Comparison of ENCODE assay signal across 1 fruit fly cellular context in genomic region chr3R:10415923-10416322, dm6.
TF ChIP-seq lines count a peak whose summit lies in the region.

Gene CG6345, minus strand, starts transcription at chr3R:10416046.

TF ChIP-seq in whole organism, embryonic, 481 proteins besides CTCF, POLR2A, EP300 and RAD21 (continued from another document and continues in another):
- TF ChIP-seq Hr51 (GFP tag; optimal IDR thresholded peaks at IDR 0.05; lab: Kevin White, UChicago): peak; percentile 61 to 78
- TF ChIP-seq MESR4 (GFP tag; optimal IDR thresholded peaks at IDR 0.05; lab: Kevin White, UChicago): peak; percentile 68
- TF ChIP-seq insv (GFP tag; optimal IDR thresholded peaks at IDR 0.05; lab: Kevin White, UChicago): peak in 1 of 2 experiments; percentile 65
- no peak for TF ChIP-seq crol (GFP tag; IDR thresholded peaks at IDR 0.05; lab: Robert Waterston, UW)
- peak; percentile 60 for TF ChIP-seq fu2 (GFP tag; optimal IDR thresholded peaks at IDR 0.05; lab: Kevin White, UChicago)
- TF ChIP-seq exex (tag; optimal IDR thresholded peaks at IDR 0.05; lab: Kevin White, UChicago): peak; percentile 28
- peak; percentile 73 for TF ChIP-seq CG2202 (tag; optimal IDR thresholded peaks at IDR 0.05; lab: Kevin White, UChicago)
- TF ChIP-seq CHES-1-like (GFP tag; optimal IDR thresholded peaks at IDR 0.05; lab: Kevin White, UChicago): peak; percentile 76
- TF ChIP-seq phol (tag; optimal IDR thresholded peaks at IDR 0.05; lab: Kevin White, UChicago): peak; percentile 76
- TF ChIP-seq Lhr (GFP tag; optimal IDR thresholded peaks at IDR 0.05; lab: Kevin White, UChicago): peak; percentile 86
- peak; percentile 78 for TF ChIP-seq Chrac-16 (GFP tag; optimal IDR thresholded peaks at IDR 0.05; lab: Kevin White, UChicago)
- TF ChIP-seq eyg (GFP tag; optimal IDR thresholded peaks at IDR 0.05; lab: Kevin White, UChicago): peak; percentile 73
- TF ChIP-seq lmd (GFP tag; IDR thresholded peaks at IDR 0.05; lab: Robert Waterston, UW): peak; percentile 80
- peak; percentile 47 for TF ChIP-seq CG12942 (GFP tag; optimal IDR thresholded peaks at IDR 0.05; lab: Kevin White, UChicago)
- peak; percentile 86 for TF ChIP-seq Vsx1 (GFP tag; optimal IDR thresholded peaks at IDR 0.05; lab: Kevin White, UChicago)
- TF ChIP-seq D19B (GFP tag; optimal IDR thresholded peaks at IDR 0.05; lab: Kevin White, UChicago): peak; percentile 63
- TF ChIP-seq CG15269 (tag; optimal IDR thresholded peaks at IDR 0.05; lab: Kevin White, UChicago): peak; percentile 84
- TF ChIP-seq Rx (GFP tag; IDR thresholded peaks at IDR 0.05; lab: Robert Waterston, UW): peak; percentile 63
- TF ChIP-seq ci (GFP tag; IDR thresholded peaks at IDR 0.05; lab: Robert Waterston, UW): peak; percentile 95
- peak; percentile 75 for TF ChIP-seq stc (GFP tag; IDR thresholded peaks at IDR 0.05; lab: Robert Waterston, UW)
- peak; percentile 35 for TF ChIP-seq gfzf (GFP tag; optimal IDR thresholded peaks at IDR 0.05; lab: Kevin White, UChicago)
- peak; percentile 75 for TF ChIP-seq scrt (GFP tag; optimal IDR thresholded peaks at IDR 0.05; lab: Kevin White, UChicago)
- TF ChIP-seq CG8290 (GFP tag; optimal IDR thresholded peaks at IDR 0.05; lab: Kevin White, UChicago): peak; percentile 50
- TF ChIP-seq CG8290 (tag; optimal IDR thresholded peaks at IDR 0.05; lab: Kevin White, UChicago): peak; percentile 44 to 82
- no peak for TF ChIP-seq dimm (GFP tag; IDR thresholded peaks at IDR 0.05; lab: Robert Waterston, UW)
- TF ChIP-seq CG11723 (GFP tag; optimal IDR thresholded peaks at IDR 0.05; lab: Kevin White, UChicago): peak; percentile 71
- peak; percentile 72 for TF ChIP-seq CG8388 (GFP tag; optimal IDR thresholded peaks at IDR 0.05; lab: Kevin White, UChicago)
- peak; percentile 83 for TF ChIP-seq sens-2 (GFP tag; IDR thresholded peaks at IDR 0.05; lab: Robert Waterston, UW)
- TF ChIP-seq hkb (optimal IDR thresholded peaks at IDR 0.05; lab: Kevin White, UChicago): no peak
- TF ChIP-seq hkb (GFP tag; IDR thresholded peaks at IDR 0.05; lab: Robert Waterston, UW): peak; percentile 71
- peak; percentile 76 for TF ChIP-seq CoRest (tag; optimal IDR thresholded peaks at IDR 0.05; lab: Kevin White, UChicago)
- peak; percentile 71 for TF ChIP-seq Ptx1 (GFP tag; IDR thresholded peaks at IDR 0.05; lab: Robert Waterston, UW)
- TF ChIP-seq D (optimal IDR thresholded peaks at IDR 0.05; lab: Kevin White, UChicago): no peak
- peak; percentile 85 for TF ChIP-seq D (GFP tag; optimal IDR thresholded peaks at IDR 0.05; lab: Kevin White, UChicago)
- TF ChIP-seq nau (GFP tag; optimal IDR thresholded peaks at IDR 0.05; lab: Kevin White, UChicago): peak; percentile 87
- TF ChIP-seq CG14050 (GFP tag; IDR thresholded peaks at IDR 0.05; lab: Robert Waterston, UW): peak; percentile 78
- TF ChIP-seq cwo (GFP tag; optimal IDR thresholded peaks at IDR 0.05; lab: Kevin White, UChicago): peak; percentile 88
- TF ChIP-seq BtbVII (GFP tag; optimal IDR thresholded peaks at IDR 0.05; lab: Kevin White, UChicago): peak; percentile 88
- TF ChIP-seq CkIIα-i1 (GFP tag; IDR thresholded peaks at IDR 0.05; lab: Robert Waterston, UW): no peak
- peak; percentile 51 for TF ChIP-seq vfl (GFP tag; optimal IDR thresholded peaks at IDR 0.05; lab: Kevin White, UChicago)
- peak; percentile 77 for TF ChIP-seq sug (tag; optimal IDR thresholded peaks at IDR 0.05; lab: Kevin White, UChicago)
- peak; percentile 80 for TF ChIP-seq CG8944 (GFP tag; optimal IDR thresholded peaks at IDR 0.05; lab: Kevin White, UChicago)
- no peak for TF ChIP-seq jigr1 (GFP tag; IDR thresholded peaks at IDR 0.05; lab: Robert Waterston, UW)
- peak; percentile 91 for TF ChIP-seq az2 (GFP tag; optimal IDR thresholded peaks at IDR 0.05; lab: Kevin White, UChicago)
- TF ChIP-seq chm (GFP tag; IDR thresholded peaks at IDR 0.05; lab: Robert Waterston, UW): peak; percentile 89
- TF ChIP-seq lilli (GFP tag; optimal IDR thresholded peaks at IDR 0.05; lab: Kevin White, UChicago): peak; percentile 82
- TF ChIP-seq Oli (tag; optimal IDR thresholded peaks at IDR 0.05; lab: Kevin White, UChicago): peak; percentile 68
- TF ChIP-seq CG7271 (tag; optimal IDR thresholded peaks at IDR 0.05; lab: Kevin White, UChicago): peak; percentile 82
- no peak for TF ChIP-seq CG4404 (GFP tag; IDR thresholded peaks at IDR 0.05; lab: Robert Waterston, UW)
- TF ChIP-seq onecut (GFP tag; IDR thresholded peaks at IDR 0.05; lab: Robert Waterston, UW): peak; percentile 84
- TF ChIP-seq bsh (GFP tag; optimal IDR thresholded peaks at IDR 0.05; lab: Kevin White, UChicago): peak in 1 of 2 experiments; percentile 84
- TF ChIP-seq Abd-B (GFP tag; optimal IDR thresholded peaks at IDR 0.05; lab: Kevin White, UChicago): peak; percentile 20
- peak; percentile 87 for TF ChIP-seq CG17912 (GFP tag; optimal IDR thresholded peaks at IDR 0.05; lab: Kevin White, UChicago)
- peak; percentile 78 for TF ChIP-seq CG33557 (GFP tag; optimal IDR thresholded peaks at IDR 0.05; lab: Kevin White, UChicago)
- TF ChIP-seq CG31365 (tag; optimal IDR thresholded peaks at IDR 0.05; lab: Kevin White, UChicago): peak; percentile 82
- TF ChIP-seq CG4424 (GFP tag; optimal IDR thresholded peaks at IDR 0.05; lab: Kevin White, UChicago): peak; percentile 93
- TF ChIP-seq knrl (GFP tag; IDR thresholded peaks at IDR 0.05; lab: Robert Waterston, UW; ENCODE audit: partially characterized antibody): peak; percentile 41; the same call in 1 of the 3 replicates
- peak; percentile 35; the same call in 1 of the 2 replicates for TF ChIP-seq Drgx (GFP tag; IDR thresholded peaks at IDR 0.05; lab: Robert Waterston, UW)
- TF ChIP-seq CrebB (tag; optimal IDR thresholded peaks at IDR 0.05; lab: Kevin White, UChicago): peak; percentile 75
- no peak for TF ChIP-seq CG7963 (GFP tag; IDR thresholded peaks at IDR 0.05; lab: Robert Waterston, UW; ENCODE audit: partially characterized antibody)
- TF ChIP-seq klu (GFP tag; IDR thresholded peaks at IDR 0.05; lab: Robert Waterston, UW): no peak
- TF ChIP-seq emc (GFP tag; optimal IDR thresholded peaks at IDR 0.05; lab: Kevin White, UChicago): peak; percentile 44
- peak; percentile 49; the same call in 1 of the 2 replicates for TF ChIP-seq CG14667 (GFP tag; IDR thresholded peaks at IDR 0.05; lab: Robert Waterston, UW)
- no peak for TF ChIP-seq cad (GFP tag; optimal IDR thresholded peaks at IDR 0.05; lab: Kevin White, UChicago)
- peak; percentile 54 for TF ChIP-seq Ssrp (tag; optimal IDR thresholded peaks at IDR 0.05; lab: Kevin White, UChicago)
- 0 out of 2 replicates have a peak, but pooled peaks have one; percentile 24 for TF ChIP-seq CG32767 (GFP tag; IDR thresholded peaks at IDR 0.05; lab: Robert Waterston, UW)
- TF ChIP-seq CG2712 (tag; optimal IDR thresholded peaks at IDR 0.05; lab: Kevin White, UChicago): peak; percentile 88
- peak; percentile 89 for TF ChIP-seq zen (tag; optimal IDR thresholded peaks at IDR 0.05; lab: Kevin White, UChicago)
- TF ChIP-seq Rfx (GFP tag; IDR thresholded peaks at IDR 0.05; lab: Robert Waterston, UW): peak; percentile 97
- peak; percentile 88 for TF ChIP-seq CG9727 (GFP tag; optimal IDR thresholded peaks at IDR 0.05; lab: Kevin White, UChicago)
- TF ChIP-seq tna (GFP tag; IDR thresholded peaks at IDR 0.05; lab: Robert Waterston, UW; ENCODE audit: partially characterized antibody): no peak
- TF ChIP-seq Optix (GFP tag; IDR thresholded peaks at IDR 0.05; lab: Robert Waterston, UW): peak; percentile 72; the same call in 2 of the 3 replicates
- peak; percentile 86 for TF ChIP-seq CG1603 (tag; optimal IDR thresholded peaks at IDR 0.05; lab: Kevin White, UChicago)
- no peak for TF ChIP-seq al (GFP tag; IDR thresholded peaks at IDR 0.05; lab: Robert Waterston, UW)
- TF ChIP-seq MBD-R2 (GFP tag; IDR thresholded peaks at IDR 0.05; lab: Robert Waterston, UW): peak; percentile 94
- peak; percentile 87 for TF ChIP-seq YL-1 (GFP tag; optimal IDR thresholded peaks at IDR 0.05; lab: Kevin White, UChicago)
- TF ChIP-seq ind (GFP tag; optimal IDR thresholded peaks at IDR 0.05; lab: Kevin White, UChicago): peak; percentile 83
- TF ChIP-seq CG9797 (GFP tag; optimal IDR thresholded peaks at IDR 0.05; lab: Kevin White, UChicago): no peak
- TF ChIP-seq CG11093 (GFP tag; IDR thresholded peaks at IDR 0.05; lab: Robert Waterston, UW): no peak
- TF ChIP-seq Fer2 (tag; optimal IDR thresholded peaks at IDR 0.05; lab: Kevin White, UChicago): peak; percentile 67
- TF ChIP-seq GATAe (GFP tag; conservative IDR thresholded peaks at IDR 0.05; lab: Robert Waterston, UW): peak; percentile 56; the same call in 1 of the 2 replicates
- peak; percentile 54 for TF ChIP-seq CG8924 (tag; optimal IDR thresholded peaks at IDR 0.05; lab: Kevin White, UChicago)
- TF ChIP-seq lov (optimal IDR thresholded peaks at IDR 0.05; lab: Kevin White, UChicago): no peak
- peak; percentile 88 for TF ChIP-seq lov (GFP tag; IDR thresholded peaks at IDR 0.05; lab: Robert Waterston, UW)
- no peak; the same call in 1 of the 2 replicates for TF ChIP-seq Taf1 (GFP tag; IDR thresholded peaks at IDR 0.05; lab: Robert Waterston, UW)
- peak; percentile 78 for TF ChIP-seq CG17328 (GFP tag; IDR thresholded peaks at IDR 0.05; lab: Robert Waterston, UW)
- peak; percentile 69 for TF ChIP-seq tup (GFP tag; optimal IDR thresholded peaks at IDR 0.05; lab: Kevin White, UChicago)
- peak; percentile 53 for TF ChIP-seq nom (GFP tag; optimal IDR thresholded peaks at IDR 0.05; lab: Kevin White, UChicago)
- peak; percentile 71 for TF ChIP-seq CG12236 (GFP tag; optimal IDR thresholded peaks at IDR 0.05; lab: Kevin White, UChicago)
- TF ChIP-seq tx (GFP tag; optimal IDR thresholded peaks at IDR 0.05; lab: Kevin White, UChicago): peak; percentile 57
- TF ChIP-seq Spps (tag; optimal IDR thresholded peaks at IDR 0.05; lab: Kevin White, UChicago): peak; percentile 45
- TF ChIP-seq corto (GFP tag; optimal IDR thresholded peaks at IDR 0.05; lab: Kevin White, UChicago): no peak
- peak; percentile 50 for TF ChIP-seq Elba2 (GFP tag; optimal IDR thresholded peaks at IDR 0.05; lab: Kevin White, UChicago)
- TF ChIP-seq twi (tag; optimal IDR thresholded peaks at IDR 0.05; lab: Kevin White, UChicago): peak; percentile 55
- TF ChIP-seq NK7.1 (GFP tag; optimal IDR thresholded peaks at IDR 0.05; lab: Kevin White, UChicago): peak; percentile 48
- TF ChIP-seq CG4328 (GFP tag; optimal IDR thresholded peaks at IDR 0.05; lab: Kevin White, UChicago): peak; percentile 72
- TF ChIP-seq ac (GFP tag; optimal IDR thresholded peaks at IDR 0.05; lab: Kevin White, UChicago): peak; percentile 76
- peak; percentile 98 for TF ChIP-seq Med (GFP tag; lab: Kevin White, UChicago)
- TF ChIP-seq zf30C (GFP tag; optimal IDR thresholded peaks at IDR 0.05; lab: Kevin White, UChicago): peak; percentile 7
- peak; percentile 81 for TF ChIP-seq Dp (GFP tag; optimal IDR thresholded peaks at IDR 0.05; lab: Kevin White, UChicago)
- TF ChIP-seq CG17359 (tag; optimal IDR thresholded peaks at IDR 0.05; lab: Kevin White, UChicago): peak; percentile 88
- no peak for TF ChIP-seq Hr39 (optimal IDR thresholded peaks at IDR 0.05; lab: Kevin White, UChicago)
- TF ChIP-seq pum (GFP tag; optimal IDR thresholded peaks at IDR 0.05; lab: Kevin White, UChicago): peak; percentile 74
- TF ChIP-seq CG14441 (GFP tag; IDR thresholded peaks at IDR 0.05; lab: Robert Waterston, UW): peak; percentile 80
- TF ChIP-seq CG9437 (GFP tag; optimal IDR thresholded peaks at IDR 0.05; lab: Kevin White, UChicago): peak; percentile 69
- TF ChIP-seq Myb (GFP tag; optimal IDR thresholded peaks at IDR 0.05; lab: Kevin White, UChicago): peak; percentile 91
- TF ChIP-seq HLH54F (GFP tag; optimal IDR thresholded peaks at IDR 0.05; lab: Kevin White, UChicago): peak; percentile 50
- peak; percentile 75 for TF ChIP-seq CG32772 (GFP tag; IDR thresholded peaks at IDR 0.05; lab: Robert Waterston, UW)
- peak; percentile 87 for TF ChIP-seq CG13296 (GFP tag; optimal IDR thresholded peaks at IDR 0.05; lab: Kevin White, UChicago)
- TF ChIP-seq grau (tag; optimal IDR thresholded peaks at IDR 0.05; lab: Kevin White, UChicago): peak; percentile 77
- TF ChIP-seq gcm2 (GFP tag; optimal IDR thresholded peaks at IDR 0.05; lab: Kevin White, UChicago): peak; percentile 68
- peak; percentile 79 for TF ChIP-seq CG16863 (GFP tag; optimal IDR thresholded peaks at IDR 0.05; lab: Kevin White, UChicago)
- peak; percentile 57 for TF ChIP-seq CG3995 (GFP tag; optimal IDR thresholded peaks at IDR 0.05; lab: Kevin White, UChicago)
- TF ChIP-seq B-H1 (GFP tag; IDR thresholded peaks at IDR 0.05; lab: Robert Waterston, UW): peak; percentile 78
- TF ChIP-seq dysf (GFP tag; IDR thresholded peaks at IDR 0.05; lab: Robert Waterston, UW): peak; percentile 83
- TF ChIP-seq pan (optimal IDR thresholded peaks at IDR 0.05; lab: Kevin White, UChicago): no peak
- peak in 1 of 2 experiments; percentile 87 for TF ChIP-seq pan (GFP tag; optimal IDR thresholded peaks at IDR 0.05 in 1 of 2, IDR thresholded peaks at IDR 0.05 in 1 of 2)
- TF ChIP-seq Hmx (GFP tag; optimal IDR thresholded peaks at IDR 0.05; lab: Kevin White, UChicago): peak; percentile 14
- peak; percentile 21 for TF ChIP-seq run (tag; optimal IDR thresholded peaks at IDR 0.05; lab: Kevin White, UChicago)
- TF ChIP-seq lbe (GFP tag; optimal IDR thresholded peaks at IDR 0.05; lab: Kevin White, UChicago): peak; percentile 48
- peak; percentile 84 for TF ChIP-seq Awh (GFP tag; IDR thresholded peaks at IDR 0.05; lab: Robert Waterston, UW)
- TF ChIP-seq Antp (GFP tag; optimal IDR thresholded peaks at IDR 0.05; lab: Kevin White, UChicago): peak; percentile 81
- peak; percentile 92 for TF ChIP-seq mirr (GFP tag; optimal IDR thresholded peaks at IDR 0.05; lab: Kevin White, UChicago)
- peak; percentile 39; the same call in 1 of the 2 replicates for TF ChIP-seq esg (GFP tag; conservative IDR thresholded peaks at IDR 0.05; lab: Robert Waterston, UW)
- peak; percentile 73 for TF ChIP-seq CG30431 (GFP tag; optimal IDR thresholded peaks at IDR 0.05; lab: Kevin White, UChicago)
- TF ChIP-seq Fer3 (tag; optimal IDR thresholded peaks at IDR 0.05; lab: Kevin White, UChicago): peak; percentile 84
- peak; percentile 92 for TF ChIP-seq caup (GFP tag; optimal IDR thresholded peaks at IDR 0.05; lab: Kevin White, UChicago; ENCODE audit: severe bottlenecking)
- peak; percentile 86 for TF ChIP-seq odd (GFP tag; optimal IDR thresholded peaks at IDR 0.05; lab: Kevin White, UChicago)
- TF ChIP-seq CG5953 (GFP tag; IDR thresholded peaks at IDR 0.05; lab: Robert Waterston, UW): no peak; the same call in 1 of the 2 replicates
- TF ChIP-seq CG2116 (GFP tag; optimal IDR thresholded peaks at IDR 0.05; lab: Kevin White, UChicago): peak; percentile 67
- TF ChIP-seq CG34376 (GFP tag; optimal IDR thresholded peaks at IDR 0.05; lab: Kevin White, UChicago): peak; percentile 86
- peak; percentile 86 for TF ChIP-seq PHDP (tag; optimal IDR thresholded peaks at IDR 0.05; lab: Kevin White, UChicago)
